Fruit fly (Drosophila melanogaster): Measurements from ENCODE around the gene CG11317.

dm6 chr3R:31089985-31090384 lies 7.1 kb downstream of the CG11317 start:
- TF ChIP-seq ey (GFP tag; optimal IDR thresholded peaks at IDR 0.05) (no peak), br (GFP tag; optimal IDR thresholded peaks at IDR 0.05) (no peak), GATAd (GFP tag; optimal IDR thresholded peaks at IDR 0.05) (no peak), Myc (optimal IDR thresholded peaks at IDR 0.05) (no peak), dmrt93B (GFP tag; optimal IDR thresholded peaks at IDR 0.05) (no peak), psq (GFP tag; optimal IDR thresholded peaks at IDR 0.05) (no peak), jim (GFP tag; optimal IDR thresholded peaks at IDR 0.05) (no peak), usp (GFP tag; optimal IDR thresholded peaks at IDR 0.05) (no peak), Jra (GFP tag; optimal IDR thresholded peaks at IDR 0.05) (no peak)

All from whole organism, wandering third instar larva.